Worm (Caenorhabditis elegans): ENCODE data around the gene tsen-34.
A peak's percentile ranks its signal among the peaks of the same experiment; 100 is the strongest.
"Not testable (repeated sequence)": the region's sequence is repeated elsewhere in the genome, so short reads cannot be mapped to it uniquely, and the experiment has no call there.

The tsen-34 gene

ce11 chrIV:4142986-4143385 lies 35.3 kb upstream of the tsen-34 start, which contains the start of gene F49F1.12:
F49F1.12 (minus strand) TSS chrIV:4143086.
- not testable (repeated sequence) for TF ChIP-seq mep-1 (tag; optimal IDR thresholded peaks at IDR 0.05); lir-3 (tag; optimal IDR thresholded peaks at IDR 0.05; ENCODE audit: poor library complexity); Y116A8C.19 (tag; optimal IDR thresholded peaks at IDR 0.05; ENCODE audit: borderline replicate concordance)

- no peak for TF ChIP-seq isw-1 (GFP tag; IDR thresholded peaks at IDR 0.05)
- no peak for TF ChIP-seq efl-1 (optimal IDR thresholded peaks at IDR 0.05)
- TF ChIP-seq efl-1 (GFP tag; optimal IDR thresholded peaks at IDR 0.05 in 1 of 2): no peak
- TF ChIP-seq ceh-82 (tag; optimal IDR thresholded peaks at IDR 0.05): no peak
- TF ChIP-seq nhr-84 (tag; optimal IDR thresholded peaks at IDR 0.05): no peak
- no peak for TF ChIP-seq mef-2 (tag; optimal IDR thresholded peaks at IDR 0.05)
- TF ChIP-seq blmp-1 (tag; optimal IDR thresholded peaks at IDR 0.05): no peak
- no peak for TF ChIP-seq fkh-4 (tag; optimal IDR thresholded peaks at IDR 0.05; ENCODE audit: borderline replicate concordance)
- TF ChIP-seq F16B12.6 (tag; optimal IDR thresholded peaks at IDR 0.05): no peak
- no peak for TF ChIP-seq nhr-19 (GFP tag; conservative IDR thresholded peaks at IDR 0.05)
- no peak for TF ChIP-seq aly-2 (tag; optimal IDR thresholded peaks at IDR 0.05)
- no peak for TF ChIP-seq lir-3 (tag; optimal IDR thresholded peaks at IDR 0.05; ENCODE audit: poor library complexity)
- no peak for TF ChIP-seq sox-4 (tag; optimal IDR thresholded peaks at IDR 0.05)
- no peak for TF ChIP-seq lin-15B (tag; optimal IDR thresholded peaks at IDR 0.05)
- TF ChIP-seq tlp-1 (tag; optimal IDR thresholded peaks at IDR 0.05): no peak
- no peak for TF ChIP-seq lin-39 (tag; optimal IDR thresholded peaks at IDR 0.05)
Measured at ce11 chrIV:4144784-4145183, 33.5 kb upstream of the tsen-34 start, which contains the start of gene R07C12.3. R07C12.3 (plus strand) TSS chrIV:4145084.

- no peak for TF ChIP-seq nhr-28 (tag; optimal IDR thresholded peaks at IDR 0.05)
- peak; percentile 34 for TF ChIP-seq jun-1 (tag; optimal IDR thresholded peaks at IDR 0.05)
- TF ChIP-seq nhr-90 (tag; optimal IDR thresholded peaks at IDR 0.05; ENCODE audit: poor library complexity): peak; percentile 1
- no peak for TF ChIP-seq efl-1 (optimal IDR thresholded peaks at IDR 0.05)
- peak in 1 of 2 experiments; percentile 38 for TF ChIP-seq efl-1 (GFP tag; optimal IDR thresholded peaks at IDR 0.05 in 1 of 2)
- TF ChIP-seq elt-2 (tag; optimal IDR thresholded peaks at IDR 0.05): peak; percentile 92
Measured at ce11 chrIV:4147891-4148290, 30.4 kb upstream of the tsen-34 start.

- TF ChIP-seq efl-1 (optimal IDR thresholded peaks at IDR 0.05): no peak
- peak in 1 of 2 experiments; percentile 57 for TF ChIP-seq efl-1 (GFP tag; optimal IDR thresholded peaks at IDR 0.05 in 1 of 2)
- no peak for TF ChIP-seq aha-1 (tag; optimal IDR thresholded peaks at IDR 0.05)
- peak; percentile 58 for TF ChIP-seq elt-2 (tag; optimal IDR thresholded peaks at IDR 0.05)
Measured at ce11 chrIV:4150138-4150537, 28.1 kb upstream of the tsen-34 start.

- TF ChIP-seq elt-2 (tag; optimal IDR thresholded peaks at IDR 0.05) (peak; percentile 79), fkh-10 (GFP tag; optimal IDR thresholded peaks at IDR 0.05) (no peak)
Measured at ce11 chrIV:4152143-4152542, 26.1 kb upstream of the tsen-34 start, which contains the start of the genes K08D10.10 and R07C12.1. K08D10.10 (plus strand) TSS chrIV:4152235. R07C12.1 (plus strand) TSS chrIV:4152456.

- no peak for TF ChIP-seq isw-1 (GFP tag; IDR thresholded peaks at IDR 0.05)
- TF ChIP-seq elt-2 (tag; optimal IDR thresholded peaks at IDR 0.05): peak; percentile 19
Measured at ce11 chrIV:4154641-4155040, 23.6 kb upstream of the tsen-34 start, which contains the start of gene K08D10.14. K08D10.14 (plus strand) TSS chrIV:4154941.

ce11 chrIV:4162121-4162520 lies 16.1 kb upstream of the tsen-34 start, which contains the start of gene scrm-5:
scrm-5 (plus strand) TSS chrIV:4162421.
- TF ChIP-seq ztf-4 (tag; optimal IDR thresholded peaks at IDR 0.05): no peak
- no peak for TF ChIP-seq skn-1 (tag; optimal IDR thresholded peaks at IDR 0.05)
- TF ChIP-seq fkh-10 (GFP tag; optimal IDR thresholded peaks at IDR 0.05): no peak
- TF ChIP-seq nhr-237 (tag; optimal IDR thresholded peaks at IDR 0.05): no peak
- TF ChIP-seq Y116A8C.19 (tag; optimal IDR thresholded peaks at IDR 0.05; ENCODE audit: borderline replicate concordance): no peak
- no peak for TF ChIP-seq zip-4 (GFP tag; optimal IDR thresholded peaks at IDR 0.05)
- TF ChIP-seq tbx-2 (tag; optimal IDR thresholded peaks at IDR 0.05): no peak
- no peak for TF ChIP-seq C16A3.4 (tag; optimal IDR thresholded peaks at IDR 0.05)
- no peak for TF ChIP-seq ceh-90 (tag; optimal IDR thresholded peaks at IDR 0.05)
- TF ChIP-seq swsn-7 (tag; optimal IDR thresholded peaks at IDR 0.05): no peak
- no peak for TF ChIP-seq mef-2 (tag; optimal IDR thresholded peaks at IDR 0.05)
- no peak for TF ChIP-seq ceh-8 (GFP tag; optimal IDR thresholded peaks at IDR 0.05)
- TF ChIP-seq aha-1 (tag; optimal IDR thresholded peaks at IDR 0.05): no peak
- no peak for TF ChIP-seq sptf-1 (tag; optimal IDR thresholded peaks at IDR 0.05)
- TF ChIP-seq snpc-4 (tag; optimal IDR thresholded peaks at IDR 0.05): no peak

Measured in whole organism, L1 larva.